Worm (Caenorhabditis elegans): ENCODE data around the gene Y75B12B.3.

Y75B12B.3 gene

DNA sequence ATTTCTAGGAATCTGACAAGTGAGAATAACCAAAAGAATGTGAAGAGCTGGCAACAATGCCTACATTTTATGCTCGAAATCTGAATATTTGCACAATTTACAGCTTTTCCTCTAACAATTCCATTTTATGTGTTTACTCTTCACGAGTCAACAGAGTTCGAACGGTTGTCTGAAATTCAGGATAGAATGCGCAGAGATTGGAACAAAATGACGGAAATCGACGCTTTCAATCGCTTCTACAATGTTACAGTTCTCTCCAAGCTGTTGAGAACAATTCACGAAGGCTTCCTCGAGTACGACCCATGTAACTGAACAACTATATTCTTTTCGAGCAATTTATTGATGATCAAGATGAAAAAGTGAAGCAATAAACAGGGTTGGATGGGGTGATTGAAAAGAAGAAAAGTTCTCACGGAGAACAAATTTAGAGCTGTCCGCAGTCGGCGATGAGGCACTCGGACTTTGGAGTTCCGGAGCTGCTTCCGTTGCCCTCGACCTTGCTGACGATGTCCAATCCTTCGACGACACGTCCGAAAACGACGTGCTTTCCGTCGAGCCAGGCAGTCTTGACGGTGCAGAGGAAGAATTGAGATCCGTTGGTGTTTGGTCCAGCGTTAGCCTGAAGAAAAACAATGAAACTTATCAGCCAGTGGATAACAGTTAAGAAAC is at the start of gene Y75B12B.3 (continued):
- TF ChIP-seq B0035.1 (tag; optimal IDR thresholded peaks at IDR 0.05) (no peak), ceh-79 (tag; optimal IDR thresholded peaks at IDR 0.05) (peak; percentile 73), zim-3 (tag; optimal IDR thresholded peaks at IDR 0.05) (no peak), sea-2 (GFP tag; IDR thresholded peaks at IDR 0.05) (no peak), D2030.7 (GFP tag; IDR thresholded peaks at IDR 0.05) (no peak), K12H6.12 (tag; optimal IDR thresholded peaks at IDR 0.05) (no peak), akir-1 (GFP tag; optimal IDR thresholded peaks at IDR 0.05) (no peak), hlh-12 (tag; optimal IDR thresholded peaks at IDR 0.05) (no peak), lin-35 (GFP tag; optimal IDR thresholded peaks at IDR 0.05) (no peak), nhr-90 (tag; optimal IDR thresholded peaks at IDR 0.05) (no peak), bed-1 (GFP tag; IDR thresholded peaks at IDR 0.05) (no peak), aptf-3 (GFP tag; IDR thresholded peaks at IDR 0.05) (no peak), tbx-9 (tag; optimal IDR thresholded peaks at IDR 0.05; ENCODE audit: borderline replicate concordance) (no peak), ama-1 (optimal IDR thresholded peaks at IDR 0.05) (peak; percentile 73), ama-1 (GFP tag; optimal IDR thresholded peaks at IDR 0.05) (peak in 1 of 2 experiments; percentile 9), lsl-1 (GFP tag; optimal IDR thresholded peaks at IDR 0.05) (peak; percentile 47), rpc-1 (optimal IDR thresholded peaks at IDR 0.05) (no peak), rpc-1 (tag; optimal IDR thresholded peaks at IDR 0.05) (no peak), die-1 (tag; optimal IDR thresholded peaks at IDR 0.05) (peak; percentile 36), hrde-1 (tag; optimal IDR thresholded peaks at IDR 0.05; ENCODE audit: borderline replicate concordance) (peak; percentile 64), unc-130 (GFP tag; optimal IDR thresholded peaks at IDR 0.05) (no peak), T26A5.8 (tag; optimal IDR thresholded peaks at IDR 0.05) (peak; percentile 24), madf-8 (GFP tag; conservative IDR thresholded peaks at IDR 0.05) (peak; percentile 10; the same call in 1 of the 2 replicates), dpff-1 (tag; optimal IDR thresholded peaks at IDR 0.05) (no peak), ccch-3 (GFP tag; optimal IDR thresholded peaks at IDR 0.05) (no peak), B0336.3 (GFP tag; IDR thresholded peaks at IDR 0.05) (peak; percentile 81), F37B4.10 (GFP tag; IDR thresholded peaks at IDR 0.05) (no peak), egl-44 (GFP tag; IDR thresholded peaks at IDR 0.05) (0 out of 2 replicates have a peak, but pooled peaks have one; percentile 17), egl-18 (GFP tag; IDR thresholded peaks at IDR 0.05) (no peak), Y53F4B.3 (GFP tag; IDR thresholded peaks at IDR 0.05) (no peak), egrh-3 (GFP tag; IDR thresholded peaks at IDR 0.05) (peak; percentile 18; the same call in 1 of the 2 replicates), snpc-1.3 (tag; optimal IDR thresholded peaks at IDR 0.05; ENCODE audit: insufficient read depth) (peak; percentile 43), ztf-3 (GFP tag; optimal IDR thresholded peaks at IDR 0.05) (no peak), Y95B8A.8 (GFP tag; IDR thresholded peaks at IDR 0.05) (0 out of 2 replicates have a peak, but pooled peaks have one; percentile 5), repo-1 (tag; optimal IDR thresholded peaks at IDR 0.05) (no peak), dpl-1 (GFP tag; optimal IDR thresholded peaks at IDR 0.05) (no peak), lin-54 (GFP tag; optimal IDR thresholded peaks at IDR 0.05) (peak; percentile 62), pbrm-1 (GFP tag; IDR thresholded peaks at IDR 0.05) (0 out of 2 replicates have a peak, but pooled peaks have one; percentile 52), mel-28 (tag; optimal IDR thresholded peaks at IDR 0.05; ENCODE audit: borderline replicate concordance) (no peak), hsf-1 (GFP tag; IDR thresholded peaks at IDR 0.05) (peak; percentile 83), efl-1 (GFP tag; optimal IDR thresholded peaks at IDR 0.05) (no peak), ceh-40 (GFP tag; IDR thresholded peaks at IDR 0.05) (no peak), rcor-1 (GFP tag; IDR thresholded peaks at IDR 0.05) (peak; percentile 5; the same call in 1 of the 2 replicates), hmg-1.2 (GFP tag; IDR thresholded peaks at IDR 0.05) (0 out of 2 replicates have a peak, but pooled peaks have one; percentile 10), F49E8.2 (tag; optimal IDR thresholded peaks at IDR 0.05; ENCODE audit: insufficient read depth) (peak; percentile 84), C17E4.6 (GFP tag; IDR thresholded peaks at IDR 0.05) (0 out of 2 replicates have a peak, but pooled peaks have one; percentile 27), ceh-27 (GFP tag; optimal IDR thresholded peaks at IDR 0.05) (no peak), attf-5 (GFP tag; optimal IDR thresholded peaks at IDR 0.05) (peak; percentile 48), ztf-6 (GFP tag; IDR thresholded peaks at IDR 0.05) (no peak)
